Worm (Caenorhabditis elegans): ENCODE data around the gene T23F6.3.

ce11 chrIV:12746284-12746683, 21.7 kb upstream of the T23F6.3 start, which contains the start of gene inx-6:
- TF ChIP-seq flt-1 (GFP tag; IDR thresholded peaks at IDR 0.05) (no peak), klf-2 (GFP tag; conservative IDR thresholded peaks at IDR 0.05) (no peak), ztf-29 (GFP tag; IDR thresholded peaks at IDR 0.05) (no peak), tab-1 (GFP tag; IDR thresholded peaks at IDR 0.05) (no peak), ztf-23 (GFP tag; IDR thresholded peaks at IDR 0.05) (no peak), ref-1 (GFP tag; conservative IDR thresholded peaks at IDR 0.05) (no peak), med-1 (GFP tag; optimal IDR thresholded peaks at IDR 0.05; ENCODE audit: insufficient read depth) (no peak), T22C8.4 (GFP tag; IDR thresholded peaks at IDR 0.05) (no peak)
